Fruit fly (Drosophila melanogaster) whole organism, embryonic: ENCODE results near the gene CG1632.

Experiments
- Atf6 ChIP-seq: fragments of 200-800 bp; sonication (Bioruptor generic); IDR thresholded peaks from 2 replicates; pipeline ENCODE4 v1.3.6; 2022; ENCODE audit warnings: missing biosample characterization, missing genetic modification characterization
- CG10565 ChIP-seq: fragments of 200-800 bp; sonication (Bioruptor generic); optimal IDR thresholded peaks from 3 replicates; lab custom pipeline; 2016; ENCODE audit warnings: missing biosample characterization, mild to moderate bottlenecking, missing genetic modification characterization
- CG10654 ChIP-seq: fragments of 200-800 bp; sonication (Bioruptor generic); optimal IDR thresholded peaks from 2 replicates; lab custom pipeline; 2016; ENCODE audit warnings: missing biosample characterization, missing genetic modification characterization
- CG11085 ChIP-seq: fragments of 200-800 bp; sonication (Bioruptor generic); IDR thresholded peaks from 2 replicates; pipeline ENCODE4 v1.3.6; 2022; ENCODE audit warnings: missing biosample characterization, missing genetic modification characterization
- CG12219 ChIP-seq: fragments of 200-800 bp; sonication (Bioruptor generic); optimal IDR thresholded peaks from 3 replicates; lab custom pipeline; 2018; ENCODE audit warnings: missing biosample characterization, mild to moderate bottlenecking, missing genetic modification characterization
- CG13287 ChIP-seq: fragments of 200-800 bp; sonication (Bioruptor generic); IDR thresholded peaks from 2 replicates; pipeline ENCODE4 v1.3.6; 2022; ENCODE audit warnings: missing biosample characterization, missing genetic modification characterization; ENCODE audit not compliant: partially characterized antibody
- CG16863 ChIP-seq: fragments of 200-800 bp; sonication (Bioruptor generic); optimal IDR thresholded peaks from 3 replicates; lab custom pipeline; 2016; ENCODE audit warnings: missing biosample characterization, missing genetic modification characterization
- CG17385 ChIP-seq: fragments of 200-800 bp; sonication (Bioruptor generic); optimal IDR thresholded peaks from 3 replicates; lab custom pipeline; 2018; ENCODE audit warnings: missing biosample characterization, mild to moderate bottlenecking, missing genetic modification characterization
- CG18476 ChIP-seq: fragments of 200-800 bp; sonication (Bioruptor generic); optimal IDR thresholded peaks from 2 replicates; lab custom pipeline; 2016; ENCODE audit warnings: missing biosample characterization, mild to moderate bottlenecking, missing genetic modification characterization
- CG2875 ChIP-seq: fragments of 200-800 bp; sonication (Bioruptor generic); optimal IDR thresholded peaks from 2 replicates; lab custom pipeline; 2017; ENCODE audit warnings: missing biosample characterization, mild to moderate bottlenecking, missing genetic modification characterization, missing genetic modification reagents
- CG2889 ChIP-seq: fragments of 200-800 bp; sonication (Bioruptor generic); IDR thresholded peaks from 3 replicates; pipeline ENCODE4 v1.3.6; 2022; ENCODE audit warnings: missing biosample characterization, missing genetic modification characterization
- CG31224 ChIP-seq: fragments of 200-800 bp; sonication (Bioruptor generic); IDR thresholded peaks from 2 replicates; pipeline ENCODE4 v1.3.6; 2022; ENCODE audit warnings: missing biosample characterization, missing genetic modification characterization
- CG3163 ChIP-seq: fragments of 200-800 bp; sonication (Bioruptor generic); optimal IDR thresholded peaks from 3 replicates; lab custom pipeline; 2016; ENCODE audit warnings: missing biosample characterization, missing genetic modification characterization
- CG32772 ChIP-seq: fragments of 200-800 bp; sonication (Bioruptor generic); IDR thresholded peaks from 2 replicates; pipeline ENCODE4 v1.3.6; 2022; ENCODE audit warnings: missing biosample characterization, missing genetic modification characterization
- CG34224 ChIP-seq: fragments of 200-800 bp; sonication (Bioruptor generic); IDR thresholded peaks from 3 replicates; pipeline ENCODE4 v1.3.6; 2022; ENCODE audit warnings: missing biosample characterization, missing genetic modification characterization; ENCODE audit not compliant: partially characterized antibody
- CG4617 ChIP-seq: fragments of 200-800 bp; sonication (Bioruptor generic); optimal IDR thresholded peaks from 3 replicates; lab custom pipeline; 2016; ENCODE audit warnings: missing biosample characterization, missing genetic modification characterization, borderline replicate concordance
- CG7839 ChIP-seq: fragments of 200-800 bp; sonication (Bioruptor generic); optimal IDR thresholded peaks from 3 replicates; lab custom pipeline; 2018; ENCODE audit warnings: missing biosample characterization, mild to moderate bottlenecking, missing genetic modification characterization, moderate library complexity
- CG7963 ChIP-seq: fragments of 200-800 bp; sonication (Bioruptor generic); IDR thresholded peaks from 3 replicates; pipeline ENCODE4 v1.3.6; 2022; ENCODE audit warnings: missing biosample characterization, missing genetic modification characterization; ENCODE audit not compliant: partially characterized antibody
- CG8089 ChIP-seq: fragments of 200-800 bp; sonication (Bioruptor generic); optimal IDR thresholded peaks from 3 replicates; lab custom pipeline; 2016; ENCODE audit warnings: missing biosample characterization, missing genetic modification characterization
- CG8281 ChIP-seq: fragments of 200-800 bp; sonication (Bioruptor generic); optimal IDR thresholded peaks from 2 replicates; lab custom pipeline; 2018; ENCODE audit warnings: missing biosample characterization, mild to moderate bottlenecking, missing genetic modification characterization, moderate library complexity
- CG8290 ChIP-seq, 3 experiments: fragments of 200-800 bp; sonication (Bioruptor generic); optimal IDR thresholded peaks; 2 replicates each; lab custom pipeline; 2016 to 2019; ENCODE audit warnings: missing biosample characterization in 3 of 3, missing genetic modification characterization in 3 of 3, mild to moderate bottlenecking in 2 of 3, moderate library complexity in 1 of 3
- CG8478 ChIP-seq: fragments of >200 bp; optimal IDR thresholded peaks from 2 replicates; lab custom pipeline; 2018
- CG9215 ChIP-seq: fragments of 200-800 bp; sonication (Bioruptor generic); IDR thresholded peaks from 2 replicates; pipeline ENCODE4 v1.3.6; 2022; ENCODE audit warnings: missing biosample characterization, missing genetic modification characterization
- CG9817 ChIP-seq: fragments of 200-800 bp; sonication (Bioruptor generic); optimal IDR thresholded peaks from 2 replicates; lab custom pipeline; 2018; ENCODE audit warnings: missing biosample characterization, mild to moderate bottlenecking, missing genetic modification characterization, moderate library complexity
- Camta ChIP-seq: fragments of 200-800 bp; sonication (Bioruptor generic); optimal IDR thresholded peaks from 2 replicates; lab custom pipeline; 2016; ENCODE audit warnings: missing biosample characterization, missing genetic modification characterization
- Dad ChIP-seq: fragments of 200-800 bp; sonication (Bioruptor generic); optimal IDR thresholded peaks from 3 replicates; lab custom pipeline; 2016; ENCODE audit warnings: missing biosample characterization, missing genetic modification characterization
- Dref ChIP-seq: fragments of 200-800 bp; sonication (Bioruptor generic); IDR thresholded peaks from 2 replicates; pipeline ENCODE4 v1.3.6; 2022; ENCODE audit warnings: missing biosample characterization, missing genetic modification characterization
- Drgx ChIP-seq: fragments of 200-800 bp; sonication (Bioruptor generic); IDR thresholded peaks from 2 replicates; pipeline ENCODE4 v1.3.6; 2022; ENCODE audit warnings: missing biosample characterization, missing genetic modification characterization
- Elba2 ChIP-seq: fragments of 200-800 bp; sonication (Bioruptor generic); optimal IDR thresholded peaks from 3 replicates; lab custom pipeline; 2016; ENCODE audit warnings: missing biosample characterization, missing genetic modification characterization
- GATAe ChIP-seq: fragments of 200-800 bp; sonication (Bioruptor generic); conservative IDR thresholded peaks from 2 replicates; pipeline ENCODE4 v1.3.6; 2022; ENCODE audit warnings: missing biosample characterization, missing genetic modification characterization
- Rx ChIP-seq: fragments of 200-800 bp; sonication (Bioruptor generic); IDR thresholded peaks from 2 replicates; pipeline ENCODE4 v1.3.6; 2022; ENCODE audit warnings: missing biosample characterization, missing genetic modification characterization
- Sox100B ChIP-seq: fragments of 200-800 bp; sonication (Bioruptor generic); optimal IDR thresholded peaks from 3 replicates; lab custom pipeline; 2018; ENCODE audit warnings: missing biosample characterization, mild to moderate bottlenecking, missing genetic modification characterization
- Xbp1 ChIP-seq: fragments of 200-800 bp; sonication (Bioruptor generic); optimal IDR thresholded peaks from 3 replicates; lab custom pipeline; 2016; ENCODE audit warnings: missing biosample characterization, mild to moderate bottlenecking, missing genetic modification characterization
- ems ChIP-seq: fragments of 200-800 bp; sonication (Bioruptor generic); optimal IDR thresholded peaks from 3 replicates; lab custom pipeline; 2016; ENCODE audit warnings: missing biosample characterization, missing genetic modification characterization
- fd96Cb ChIP-seq: fragments of 200-800 bp; sonication (Bioruptor generic); optimal IDR thresholded peaks from 2 replicates; lab custom pipeline; 2018; ENCODE audit warnings: missing biosample characterization, mild to moderate bottlenecking, missing genetic modification characterization, moderate library complexity
- ftz-f1 ChIP-seq: fragments of 200-800 bp; sonication (Bioruptor generic); optimal IDR thresholded peaks from 2 replicates; lab custom pipeline; 2016; ENCODE audit warnings: missing biosample characterization, missing genetic modification characterization
- gcm ChIP-seq: fragments of 200-800 bp; sonication (Bioruptor generic); optimal IDR thresholded peaks from 2 replicates; lab custom pipeline; 2019; ENCODE audit warnings: missing biosample characterization, mild to moderate bottlenecking, missing genetic modification characterization, moderate library complexity
- gsb-n ChIP-seq: fragments of 200-800 bp; sonication (Bioruptor generic); optimal IDR thresholded peaks from 3 replicates; lab custom pipeline; 2018; ENCODE audit warnings: missing biosample characterization, mild to moderate bottlenecking, missing genetic modification characterization
- lab ChIP-seq: fragments of 200-800 bp; sonication (Bioruptor generic); optimal IDR thresholded peaks from 3 replicates; lab custom pipeline; 2017; ENCODE audit warnings: missing biosample characterization, missing genetic modification characterization, mild to moderate bottlenecking, moderate library complexity, missing genetic modification reagents
- otp ChIP-seq: fragments of 200-800 bp; sonication (Bioruptor generic); IDR thresholded peaks from 3 replicates; pipeline ENCODE4, ENCODE4 v1.3.6; 2022; ENCODE audit warnings: missing biosample characterization, missing genetic modification characterization
- pnt ChIP-seq: fragments of 200-800 bp; sonication (Bioruptor generic); optimal IDR thresholded peaks from 3 replicates; lab custom pipeline; 2016; ENCODE audit warnings: missing biosample characterization, missing genetic modification characterization
- ranshi ChIP-seq: fragments of 200-800 bp; sonication (Bioruptor generic); IDR thresholded peaks from 2 replicates; pipeline ENCODE4 v1.3.6; 2022; ENCODE audit warnings: missing biosample characterization, missing genetic modification characterization
- shn ChIP-seq: fragments of 200-800 bp; sonication (Bioruptor generic); optimal IDR thresholded peaks from 3 replicates; lab custom pipeline; 2016; ENCODE audit warnings: missing biosample characterization, missing genetic modification characterization
- tio ChIP-seq: fragments of 200-800 bp; sonication (Bioruptor generic); optimal IDR thresholded peaks from 2 replicates; lab custom pipeline; 2017; ENCODE audit warnings: missing biosample characterization, missing genetic modification characterization, inconsistent platforms
- tna ChIP-seq: fragments of 200-800 bp; sonication (Bioruptor generic); IDR thresholded peaks from 2 replicates; pipeline ENCODE4 v1.3.6; 2022; ENCODE audit warnings: missing biosample characterization, missing genetic modification characterization; ENCODE audit not compliant: partially characterized antibody
- twi ChIP-seq: fragments of 200-800 bp; optimal IDR thresholded peaks from 2 replicates; lab custom pipeline; 2019; ENCODE audit warnings: missing biosample characterization, mild to moderate bottlenecking, missing genetic modification characterization, moderate library complexity
- unc-4 ChIP-seq: fragments of 200-800 bp; sonication (Bioruptor generic); IDR thresholded peaks from 2 replicates; pipeline ENCODE4 v1.3.6; 2022; ENCODE audit warnings: missing biosample characterization, missing genetic modification characterization; ENCODE audit not compliant: partially characterized antibody
- vvl ChIP-seq: fragments of 200-800 bp; sonication (Bioruptor generic); IDR thresholded peaks from 2 replicates; pipeline ENCODE4 v1.3.6; 2022; ENCODE audit warnings: missing biosample characterization, missing genetic modification characterization
- wek ChIP-seq: fragments of 200-800 bp; sonication (Bioruptor generic); optimal IDR thresholded peaks from 3 replicates; lab custom pipeline; 2018; ENCODE audit warnings: missing biosample characterization, mild to moderate bottlenecking, missing genetic modification characterization, moderate library complexity
- zfh2 ChIP-seq: fragments of 200-800 bp; sonication (Bioruptor generic); optimal IDR thresholded peaks from 2 replicates; lab custom pipeline; 2016; ENCODE audit warnings: missing biosample characterization, missing genetic modification characterization

Gene CG1632

DNA sequence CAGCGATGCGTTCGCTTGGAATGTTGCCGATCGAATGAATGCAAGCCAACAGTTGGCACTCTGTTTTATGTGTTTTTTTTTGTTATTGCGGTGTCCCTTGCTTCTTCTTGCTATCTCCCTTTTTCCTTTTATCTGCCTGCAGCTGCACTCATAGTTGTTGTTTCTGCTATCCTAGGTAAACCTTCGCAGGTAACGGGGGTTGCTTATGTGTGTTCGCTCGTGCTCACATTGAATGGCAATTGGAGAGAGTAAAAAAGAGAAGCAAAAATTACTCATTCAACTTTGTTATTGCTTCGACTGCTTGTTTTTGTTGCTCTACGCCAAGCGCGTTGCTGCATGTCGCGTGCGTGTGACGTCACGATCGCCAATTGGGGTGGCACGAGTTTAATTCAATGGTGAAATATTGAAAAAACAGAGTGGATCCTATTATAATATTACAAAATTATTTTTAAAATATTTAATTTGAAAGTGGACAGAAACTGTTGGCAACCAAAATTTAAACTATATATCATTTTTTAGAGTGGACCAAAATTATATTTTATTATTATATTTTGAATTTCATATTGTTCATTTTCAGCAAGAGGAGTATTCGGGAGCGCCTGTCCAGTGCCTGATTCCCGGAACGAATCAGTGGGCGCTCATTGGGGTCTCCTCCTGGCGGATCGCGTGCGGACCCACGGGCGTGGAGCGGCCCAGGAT lies 19.0 kb downstream of the CG1632 start, which contains the start of gene Corp (continued):
- TF ChIP-seq ftz-f1 (GFP tag; lab: Kevin White, UChicago) (no peak), fd96Cb (tag; lab: Kevin White, UChicago) (peak; percentile 34), CG3163 (GFP tag; lab: Kevin White, UChicago) (no peak), otp (GFP tag; lab: Robert Waterston, UW) (no peak), CG9215 (GFP tag; lab: Robert Waterston, UW) (no peak), CG18476 (GFP tag; lab: Kevin White, UChicago) (no peak), Xbp1 (no peak), gcm (GFP tag; lab: Kevin White, UChicago) (peak; percentile 50), CG17385 (GFP tag; lab: Kevin White, UChicago) (peak; percentile 67), CG11085 (no peak), twi (tag; lab: Kevin White, UChicago) (no peak), GATAe (GFP tag; lab: Robert Waterston, UW) (no peak), shn (no peak), CG12219 (GFP tag; lab: Kevin White, UChicago) (no peak), CG32772 (GFP tag; lab: Robert Waterston, UW) (no peak), tio (GFP tag; lab: Kevin White, UChicago) (no peak), CG7963 (GFP tag; lab: Robert Waterston, UW) (no peak), pnt (GFP tag; lab: Kevin White, UChicago) (no peak), wek (GFP tag; lab: Kevin White, UChicago) (no peak), Dad (no peak), Dref (GFP tag; lab: Robert Waterston, UW) (no peak), Camta (GFP tag; lab: Kevin White, UChicago) (no peak), gsb-n (tag; lab: Kevin White, UChicago) (peak; percentile 19), tna (GFP tag; lab: Robert Waterston, UW) (no peak), zfh2 (GFP tag; lab: Kevin White, UChicago) (no peak), CG8290 (GFP tag; optimal IDR thresholded peaks at IDR 0.05; lab: Kevin White, UChicago) (no peak), CG8290 (tag; optimal IDR thresholded peaks at IDR 0.05; lab: Kevin White, UChicago) (no peak), vvl (GFP tag; lab: Robert Waterston, UW) (0 out of 2 replicates have a peak, but pooled peaks have one; percentile 54), CG31224 (GFP tag; lab: Robert Waterston, UW) (no peak), CG34224 (GFP tag; lab: Robert Waterston, UW) (no peak), Drgx (GFP tag; lab: Robert Waterston, UW) (peak; percentile 68), unc-4 (GFP tag; lab: Robert Waterston, UW) (no peak), CG8281 (tag; lab: Kevin White, UChicago) (no peak), CG4617 (GFP tag; lab: Kevin White, UChicago) (no peak), CG9817 (tag; lab: Kevin White, UChicago) (no peak), CG8478 (lab: Kevin White, UChicago) (no peak), Atf6 (GFP tag; lab: Robert Waterston, UW) (no peak; the same call in 1 of the 2 replicates), CG13287 (no peak), CG2889 (GFP tag; lab: Robert Waterston, UW) (no peak), CG10654 (no peak), ranshi (GFP tag; lab: Robert Waterston, UW) (no peak; the same call in 1 of the 2 replicates), CG7839 (tag; lab: Kevin White, UChicago) (peak; percentile 38), lab (GFP tag; lab: Kevin White, UChicago) (peak; percentile 48), CG8089 (GFP tag; lab: Kevin White, UChicago) (no peak), Elba2 (GFP tag; lab: Kevin White, UChicago) (peak; percentile 92), Sox100B (GFP tag; lab: Kevin White, UChicago) (peak; percentile 63), CG10565 (GFP tag; lab: Kevin White, UChicago) (no peak), ems (GFP tag; lab: Kevin White, UChicago) (no peak), CG16863 (GFP tag; lab: Kevin White, UChicago) (no peak), CG2875 (no peak), Rx (GFP tag; lab: Robert Waterston, UW) (no peak)
